Worm (Caenorhabditis elegans): ENCODE measurements around the gene F46H5.2.
A peak's percentile ranks its signal among the peaks of the same experiment; 100 is the strongest.

The F46H5.2 gene

ce11 chrX:7269379-7269778 lies 3.9 kb downstream of the F46H5.2 start, which contains the start of gene grd-7:
Gene grd-7 (minus strand): TSS chrX:7269479.
- TF ChIP-seq B0310.2 (tag; optimal IDR thresholded peaks at IDR 0.05), result no peak
- TF ChIP-seq ama-1 (optimal IDR thresholded peaks at IDR 0.05), result no peak
- TF ChIP-seq ets-7 (tag; optimal IDR thresholded peaks at IDR 0.05), result no peak
- no peak for TF ChIP-seq hnd-1 (tag; optimal IDR thresholded peaks at IDR 0.05)
- TF ChIP-seq hmg-4 (GFP tag; optimal IDR thresholded peaks at IDR 0.05), result no peak
- TF ChIP-seq flt-1 (GFP tag; IDR thresholded peaks at IDR 0.05), result no peak
- no peak for TF ChIP-seq aly-1 (tag; optimal IDR thresholded peaks at IDR 0.05)
- no peak for TF ChIP-seq tbx-37 (GFP tag; conservative IDR thresholded peaks at IDR 0.05)
- TF ChIP-seq hmbx-1 (tag; optimal IDR thresholded peaks at IDR 0.05), result no peak
- TF ChIP-seq sea-1 (GFP tag; conservative IDR thresholded peaks at IDR 0.05), result no peak
- no peak for TF ChIP-seq ceh-13 (GFP tag; optimal IDR thresholded peaks at IDR 0.05)
- no peak for TF ChIP-seq F13C5.2 (tag; optimal IDR thresholded peaks at IDR 0.05)
- no peak for TF ChIP-seq scrt-1 (GFP tag; IDR thresholded peaks at IDR 0.05)

- no peak for TF ChIP-seq hmg-4 (GFP tag; optimal IDR thresholded peaks at IDR 0.05)
- TF ChIP-seq aly-1 (tag; optimal IDR thresholded peaks at IDR 0.05), result no peak
- TF ChIP-seq ama-1 (optimal IDR thresholded peaks at IDR 0.05), result no peak
- no peak for TF ChIP-seq B0310.2 (tag; optimal IDR thresholded peaks at IDR 0.05)
- no peak for TF ChIP-seq flt-1 (GFP tag; IDR thresholded peaks at IDR 0.05)
- TF ChIP-seq F13C5.2 (tag; optimal IDR thresholded peaks at IDR 0.05), result no peak
- no peak for TF ChIP-seq ceh-13 (GFP tag; optimal IDR thresholded peaks at IDR 0.05)
- TF ChIP-seq ets-7 (tag; optimal IDR thresholded peaks at IDR 0.05), result no peak
- TF ChIP-seq ceh-36 (tag; optimal IDR thresholded peaks at IDR 0.05), result no peak
- TF ChIP-seq pes-1 (GFP tag; IDR thresholded peaks at IDR 0.05), result no peak
- TF ChIP-seq scrt-1 (GFP tag; IDR thresholded peaks at IDR 0.05), result no peak
- TF ChIP-seq hmbx-1 (tag; optimal IDR thresholded peaks at IDR 0.05), result no peak
- no peak for TF ChIP-seq tra-4 (tag; optimal IDR thresholded peaks at IDR 0.05)
- TF ChIP-seq tbx-37 (GFP tag; conservative IDR thresholded peaks at IDR 0.05), result no peak
- no peak for TF ChIP-seq tbx-11 (GFP tag; IDR thresholded peaks at IDR 0.05)
- TF ChIP-seq sea-1 (GFP tag; conservative IDR thresholded peaks at IDR 0.05), result no peak
- no peak for TF ChIP-seq hnd-1 (tag; optimal IDR thresholded peaks at IDR 0.05)
Measured at ce11 chrX:7271968-7272367, 6.5 kb downstream of the F46H5.2 start, which contains the start of gene F46H5.11. Gene F46H5.11 (minus strand): TSS chrX:7272068.

- TF ChIP-seq ceh-13 (GFP tag; optimal IDR thresholded peaks at IDR 0.05), result no peak
- no peak for TF ChIP-seq tbx-11 (GFP tag; IDR thresholded peaks at IDR 0.05)
- no peak for TF ChIP-seq B0310.2 (tag; optimal IDR thresholded peaks at IDR 0.05)
- TF ChIP-seq hmbx-1 (tag; optimal IDR thresholded peaks at IDR 0.05), result no peak
- no peak for TF ChIP-seq hnd-1 (tag; optimal IDR thresholded peaks at IDR 0.05)
Measured at ce11 chrX:7278095-7278494, 12.6 kb downstream of the F46H5.2 start.

DNA sequence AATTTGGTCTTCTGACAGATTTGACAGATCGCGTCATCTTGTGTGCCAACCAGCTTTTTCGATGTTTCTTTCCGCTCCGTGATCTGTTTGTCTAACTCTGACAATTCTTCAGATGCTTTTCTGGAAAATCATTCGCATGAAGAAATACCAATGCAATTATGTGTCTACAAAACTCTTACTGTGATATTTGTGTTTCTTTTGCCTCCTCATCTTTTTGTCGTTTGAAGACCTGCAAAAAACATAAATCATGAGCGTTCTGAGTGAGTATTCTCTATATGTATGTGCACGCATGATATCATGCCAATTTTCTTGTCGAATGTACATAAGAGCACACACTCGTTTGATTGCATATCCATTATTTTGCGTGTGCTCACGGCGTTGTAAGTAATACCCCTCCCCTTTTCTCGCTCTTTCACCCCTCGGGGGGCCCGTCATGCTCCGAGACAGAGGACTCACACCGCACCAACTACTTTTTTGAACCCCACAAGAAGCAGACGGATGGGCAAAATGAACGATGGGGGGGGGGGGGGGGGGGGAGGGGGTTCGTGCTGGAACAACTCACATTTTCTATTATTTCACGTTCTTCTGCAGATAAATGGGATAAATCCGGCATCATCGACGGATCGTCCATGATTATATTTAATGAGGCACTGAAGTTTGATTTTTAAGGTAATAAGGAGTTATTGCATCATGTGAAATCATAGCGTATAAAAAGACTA lies 14.4 kb downstream of the F46H5.2 start, which contains the start of gene unc-10:
Gene unc-10 (minus strand): TSS at position 652 of the 719 bp plus-strand sequence.
- TF ChIP-seq ceh-13 (GFP tag; optimal IDR thresholded peaks at IDR 0.05), result no peak
- no peak for TF ChIP-seq tbx-37 (GFP tag; conservative IDR thresholded peaks at IDR 0.05)
- no peak for TF ChIP-seq scrt-1 (GFP tag; IDR thresholded peaks at IDR 0.05)
- TF ChIP-seq aly-1 (tag; optimal IDR thresholded peaks at IDR 0.05), result no peak
- TF ChIP-seq sea-1 (GFP tag; conservative IDR thresholded peaks at IDR 0.05), result no peak
- no peak for TF ChIP-seq hmbx-1 (tag; optimal IDR thresholded peaks at IDR 0.05)
- TF ChIP-seq F13C5.2 (tag; optimal IDR thresholded peaks at IDR 0.05), result no peak
- TF ChIP-seq flt-1 (GFP tag; IDR thresholded peaks at IDR 0.05), result no peak
- TF ChIP-seq ets-7 (tag; optimal IDR thresholded peaks at IDR 0.05), result no peak
- TF ChIP-seq ama-1 (optimal IDR thresholded peaks at IDR 0.05), result no peak
- no peak for TF ChIP-seq hnd-1 (tag; optimal IDR thresholded peaks at IDR 0.05)
- no peak for TF ChIP-seq tbx-11 (GFP tag; IDR thresholded peaks at IDR 0.05)
- no peak for TF ChIP-seq B0310.2 (tag; optimal IDR thresholded peaks at IDR 0.05)

- TF ChIP-seq hmg-4 (GFP tag; optimal IDR thresholded peaks at IDR 0.05) (peak; percentile 17), hmbx-1 (tag; optimal IDR thresholded peaks at IDR 0.05) (no peak), hnd-1 (tag; optimal IDR thresholded peaks at IDR 0.05) (no peak)
Measured at ce11 chrX:7281347-7281746, 15.9 kb downstream of the F46H5.2 start.

DNA sequence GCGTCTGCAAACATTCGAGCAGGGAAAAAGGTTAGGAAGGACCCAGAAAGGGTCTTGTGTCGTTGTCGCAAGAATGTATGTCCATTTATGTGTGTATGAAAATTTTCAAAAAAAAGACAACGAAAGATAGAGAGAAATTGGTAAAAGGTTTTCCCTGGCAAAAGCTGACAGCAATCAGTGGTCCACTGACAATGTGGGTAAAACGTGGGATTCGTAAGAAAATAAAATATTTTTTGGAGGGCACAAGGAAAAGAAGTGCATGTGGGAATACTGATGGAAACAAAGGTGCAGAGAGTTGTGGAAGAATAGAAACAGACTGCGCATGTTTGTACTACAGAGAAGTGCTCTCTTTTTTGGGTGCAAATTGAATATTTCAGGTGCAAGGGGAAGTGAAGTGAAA lies 17.7 kb downstream of the F46H5.2 start:
- TF ChIP-seq ets-7 (tag; optimal IDR thresholded peaks at IDR 0.05), result no peak
- TF ChIP-seq hmbx-1 (tag; optimal IDR thresholded peaks at IDR 0.05), result no peak
- no peak for TF ChIP-seq ceh-13 (GFP tag; optimal IDR thresholded peaks at IDR 0.05)
- no peak for TF ChIP-seq pes-1 (GFP tag; IDR thresholded peaks at IDR 0.05)
- TF ChIP-seq sea-1 (GFP tag; conservative IDR thresholded peaks at IDR 0.05), result no peak
- TF ChIP-seq flt-1 (GFP tag; IDR thresholded peaks at IDR 0.05), result no peak

- TF ChIP-seq F13C5.2 (tag; optimal IDR thresholded peaks at IDR 0.05) (no peak), tra-4 (tag; optimal IDR thresholded peaks at IDR 0.05) (no peak), aly-1 (tag; optimal IDR thresholded peaks at IDR 0.05) (no peak), hmg-4 (GFP tag; optimal IDR thresholded peaks at IDR 0.05) (no peak), hmbx-1 (tag; optimal IDR thresholded peaks at IDR 0.05) (no peak), sea-1 (GFP tag; conservative IDR thresholded peaks at IDR 0.05) (no peak), ceh-13 (GFP tag; optimal IDR thresholded peaks at IDR 0.05) (no peak), flt-1 (GFP tag; IDR thresholded peaks at IDR 0.05) (no peak), B0310.2 (tag; optimal IDR thresholded peaks at IDR 0.05) (no peak), tbx-11 (GFP tag; IDR thresholded peaks at IDR 0.05) (no peak), ama-1 (optimal IDR thresholded peaks at IDR 0.05) (no peak), ceh-36 (tag; optimal IDR thresholded peaks at IDR 0.05) (no peak), hnd-1 (tag; optimal IDR thresholded peaks at IDR 0.05) (no peak), ets-7 (tag; optimal IDR thresholded peaks at IDR 0.05) (no peak), pes-1 (GFP tag; IDR thresholded peaks at IDR 0.05) (no peak), tbx-37 (GFP tag; conservative IDR thresholded peaks at IDR 0.05) (no peak), scrt-1 (GFP tag; IDR thresholded peaks at IDR 0.05) (no peak)
Measured at ce11 chrX:7284724-7285184, 19.3 kb downstream of the F46H5.2 start.
